Worm (Caenorhabditis elegans): Measurements from ENCODE around the gene oct-2.

DNA sequence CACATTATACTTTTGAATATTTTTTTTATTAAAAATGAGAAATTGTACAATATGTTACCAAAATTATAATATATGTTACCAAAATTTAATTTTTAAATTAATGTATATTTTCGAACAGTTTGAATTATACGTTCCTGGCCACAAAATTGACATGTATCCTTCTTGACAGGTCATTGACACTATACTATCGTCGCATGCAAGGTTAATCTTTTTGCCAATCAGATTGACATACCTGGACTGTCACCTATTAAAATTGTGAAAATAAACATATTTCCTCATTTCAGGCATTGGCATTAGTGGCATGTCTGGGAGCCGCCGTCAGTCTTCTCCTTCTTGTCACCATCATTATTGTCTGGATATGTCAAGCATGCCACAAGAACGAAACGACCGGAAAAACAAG lies 23.8 kb downstream of the oct-2 start:
- no peak for TF ChIP-seq hlh-17 (GFP tag; optimal IDR thresholded peaks at IDR 0.05; ENCODE audit: borderline replicate concordance)
- no peak for TF ChIP-seq F16B12.6 (tag; optimal IDR thresholded peaks at IDR 0.05)
- no peak for TF ChIP-seq lin-35 (GFP tag; optimal IDR thresholded peaks at IDR 0.05)
- TF ChIP-seq aha-1 (tag; optimal IDR thresholded peaks at IDR 0.05): no peak
- TF ChIP-seq jun-1 (tag; optimal IDR thresholded peaks at IDR 0.05): no peak
- TF ChIP-seq lsy-2 (tag; optimal IDR thresholded peaks at IDR 0.05): no peak
- no peak for TF ChIP-seq aly-2 (tag; optimal IDR thresholded peaks at IDR 0.05)
- TF ChIP-seq dpl-1 (GFP tag; optimal IDR thresholded peaks at IDR 0.05): no peak
- TF ChIP-seq ceh-82 (tag; optimal IDR thresholded peaks at IDR 0.05): no peak
- no peak for TF ChIP-seq ama-1 (optimal IDR thresholded peaks at IDR 0.05)
